Worm (Caenorhabditis elegans): ENCODE measurements around the gene H03E18.2.

Gene H03E18.2

ce11 chrX:8477048-8477806 lies 43.1 kb downstream of the H03E18.2 start (continued):
- TF ChIP-seq lin-54 (GFP tag; optimal IDR thresholded peaks at IDR 0.05) (no peak), K11D2.4 (GFP tag; IDR thresholded peaks at IDR 0.05) (peak; percentile 61; the same call in 1 of the 2 replicates), C06A6.2 (GFP tag; conservative IDR thresholded peaks at IDR 0.05) (peak; percentile 79), ceh-27 (GFP tag; optimal IDR thresholded peaks at IDR 0.05) (peak; percentile 51), sea-2 (GFP tag; IDR thresholded peaks at IDR 0.05) (no peak), ztf-26 (tag; optimal IDR thresholded peaks at IDR 0.05) (peak; percentile 90)

- TF ChIP-seq zfh-2 (GFP tag; conservative IDR thresholded peaks at IDR 0.05) (0 out of 2 replicates have a peak, but pooled peaks have one; percentile 24), dox-1 (GFP tag; IDR thresholded peaks at IDR 0.05) (0 out of 2 replicates have a peak, but pooled peaks have one; percentile 13), madf-6 (GFP tag; IDR thresholded peaks at IDR 0.05) (no peak), ceh-27 (GFP tag; optimal IDR thresholded peaks at IDR 0.05) (peak; percentile 54), ztf-18 (tag; optimal IDR thresholded peaks at IDR 0.05) (no peak), ztf-6 (GFP tag; IDR thresholded peaks at IDR 0.05) (0 out of 2 replicates have a peak, but pooled peaks have one; percentile 34), ztf-26 (tag; optimal IDR thresholded peaks at IDR 0.05) (peak; percentile 7)
Measured at ce11 chrX:8476308-8476707, 44.0 kb downstream of the H03E18.2 start.

DNA sequence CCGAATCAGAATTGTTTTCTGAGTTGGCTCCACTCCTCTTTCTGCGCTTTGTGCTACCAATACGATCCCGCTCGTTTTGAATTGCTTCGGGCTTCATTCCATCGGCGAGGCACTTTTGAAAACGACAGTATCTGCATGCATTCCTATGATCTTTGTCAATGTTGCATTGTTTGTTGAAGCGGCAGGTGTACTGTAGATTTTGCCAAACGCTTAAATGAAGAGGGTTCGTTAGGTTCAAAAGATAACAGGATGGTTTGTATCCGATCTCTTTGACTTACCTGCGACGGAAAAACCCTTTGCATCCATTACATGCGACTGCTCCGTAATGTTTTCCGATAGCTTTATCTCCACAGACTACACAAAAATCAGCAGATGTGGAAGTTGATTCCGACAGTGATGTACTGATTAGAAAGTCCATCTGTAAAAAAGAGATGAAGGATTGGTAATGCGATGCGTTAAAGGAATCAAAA lies 44.5 kb downstream of the H03E18.2 start, which contains the start of gene nhr-14:
Gene nhr-14 (minus strand): TSS at position 420 of the 470 bp plus-strand sequence.
- TF ChIP-seq ceh-91 (GFP tag; IDR thresholded peaks at IDR 0.05), result no peak
- TF ChIP-seq ama-1 (optimal IDR thresholded peaks at IDR 0.05), result peak; percentile 13
- no peak for TF ChIP-seq ama-1 (GFP tag; optimal IDR thresholded peaks at IDR 0.05)

- TF ChIP-seq F49E8.2 (tag; optimal IDR thresholded peaks at IDR 0.05; ENCODE audit: insufficient read depth) (no peak), hlh-26 (GFP tag; conservative IDR thresholded peaks at IDR 0.05) (no peak), ztf-26 (tag; optimal IDR thresholded peaks at IDR 0.05) (peak; percentile 81), nhr-27 (tag; optimal IDR thresholded peaks at IDR 0.05) (no peak), ZK185.1 (tag; optimal IDR thresholded peaks at IDR 0.05; ENCODE audit: poor library complexity, severe bottlenecking) (peak; percentile 36), nfyb-1 (GFP tag; IDR thresholded peaks at IDR 0.05) (0 out of 2 replicates have a peak, but pooled peaks have one; percentile 9), lin-40 (tag; optimal IDR thresholded peaks at IDR 0.05) (peak; percentile 70), somi-1 (GFP tag; optimal IDR thresholded peaks at IDR 0.05) (peak; percentile 87), nhr-80 (tag; optimal IDR thresholded peaks at IDR 0.05) (peak; percentile 10), B0261.1 (tag; optimal IDR thresholded peaks at IDR 0.05) (no peak), C06A6.2 (GFP tag; conservative IDR thresholded peaks at IDR 0.05) (peak; percentile 60; the same call in 1 of the 2 replicates), F22D6.2 (tag; optimal IDR thresholded peaks at IDR 0.05) (peak; percentile 57), atf-7 (tag; optimal IDR thresholded peaks at IDR 0.05) (peak; percentile 44), ets-4 (GFP tag; optimal IDR thresholded peaks at IDR 0.05) (no peak), mes-4 (tag; optimal IDR thresholded peaks at IDR 0.05) (no peak), chd-7 (tag; optimal IDR thresholded peaks at IDR 0.05) (peak; percentile 21), Y53F4B.3 (GFP tag; IDR thresholded peaks at IDR 0.05) (no peak)
Measured at ce11 chrX:8475142-8475541, 45.2 kb downstream of the H03E18.2 start.

DNA sequence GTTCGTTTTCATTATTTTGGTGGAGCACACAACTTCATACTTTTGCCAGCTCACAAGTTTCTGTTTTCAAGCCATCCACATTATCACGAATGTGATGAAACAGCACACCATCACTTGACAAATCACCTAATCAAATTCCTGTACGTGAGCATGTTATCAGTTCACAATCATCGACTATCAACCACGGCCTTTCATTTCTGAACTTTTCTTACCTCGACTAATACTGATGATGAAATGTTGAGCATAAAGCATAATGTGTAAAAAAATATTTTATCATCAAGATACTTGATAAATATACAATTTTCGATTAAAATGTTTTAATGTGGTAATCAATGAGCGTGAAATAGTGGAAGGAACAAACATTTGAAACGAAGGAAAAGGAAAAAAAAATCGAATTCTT lies 46.8 kb downstream of the H03E18.2 start:
- TF ChIP-seq B0035.1 (tag; optimal IDR thresholded peaks at IDR 0.05) (no peak), aptf-2 (GFP tag; conservative IDR thresholded peaks at IDR 0.05) (no peak), ztf-3 (GFP tag; optimal IDR thresholded peaks at IDR 0.05) (no peak), sptf-2 (GFP tag; optimal IDR thresholded peaks at IDR 0.05) (no peak), lin-40 (tag; optimal IDR thresholded peaks at IDR 0.05) (peak; percentile 5), atf-7 (tag; optimal IDR thresholded peaks at IDR 0.05) (peak; percentile 51), D2030.7 (GFP tag; IDR thresholded peaks at IDR 0.05) (no peak), cebp-1 (GFP tag; IDR thresholded peaks at IDR 0.05) (peak; percentile 87), cebp-1 (tag; optimal IDR thresholded peaks at IDR 0.05) (peak; percentile 87), Y53G8AR.9 (GFP tag; conservative IDR thresholded peaks at IDR 0.05) (0 out of 2 replicates have a peak, but pooled peaks have one; percentile 48), nhr-90 (tag; optimal IDR thresholded peaks at IDR 0.05) (peak; percentile 3), aptf-3 (GFP tag; IDR thresholded peaks at IDR 0.05) (no peak), egl-44 (GFP tag; IDR thresholded peaks at IDR 0.05) (peak; percentile 55; the same call in 1 of the 2 replicates), bed-2 (GFP tag; IDR thresholded peaks at IDR 0.05) (no peak), ets-4 (GFP tag; optimal IDR thresholded peaks at IDR 0.05) (peak; percentile 36), zfh-2 (GFP tag; conservative IDR thresholded peaks at IDR 0.05) (no peak), nhr-80 (tag; optimal IDR thresholded peaks at IDR 0.05) (peak; percentile 89)
